Worm (Caenorhabditis elegans) whole organism, midembryonic: Measurements from ENCODE around the gene C18F10.7.

ENCODE experiments used
- cog-1 ChIP-seq: sonication (generic microtip); optimal IDR thresholded peaks from 2 replicates; lab custom pipeline; 2016; ENCODE audit warnings: missing genetic modification characterization, missing compliant biosample characterization
- flt-1 ChIP-seq: fragments of 200-800 bp; sonication (Bioruptor generic); IDR thresholded peaks from 2 replicates; pipeline ENCODE4 v1.3.6; 2022; ENCODE audit warnings: missing genetic modification characterization, missing compliant biosample characterization
- klf-2 ChIP-seq: fragments of 200-800 bp; sonication (Bioruptor generic); conservative IDR thresholded peaks from 2 replicates; pipeline ENCODE4 v1.3.6; 2022; ENCODE audit warnings: missing genetic modification reagents, missing genetic modification characterization, missing compliant biosample characterization
- med-1 ChIP-seq: sonication (generic microtip); optimal IDR thresholded peaks from 2 replicates; lab custom pipeline; 2017; ENCODE audit warnings: missing genetic modification characterization, mild to moderate bottlenecking, missing compliant biosample characterization, antibody characterized with exemption, missing genetic modification reagents; ENCODE audit not compliant: insufficient read depth
- ref-1 ChIP-seq: fragments of 200-800 bp; sonication (Bioruptor generic); conservative IDR thresholded peaks from 2 replicates; pipeline ENCODE4 v1.3.6; 2022; ENCODE audit warnings: missing genetic modification reagents, missing genetic modification characterization, missing compliant biosample characterization
- tab-1 ChIP-seq: fragments of 200-800 bp; sonication (Bioruptor generic); IDR thresholded peaks from 2 replicates; pipeline ENCODE4 v1.3.6; 2022; ENCODE audit warnings: missing genetic modification characterization, missing compliant biosample characterization
- ztf-23 ChIP-seq: fragments of 200-800 bp; sonication (Bioruptor generic); IDR thresholded peaks from 2 replicates; pipeline ENCODE4 v1.3.6; 2022; ENCODE audit warnings: missing genetic modification reagents, missing genetic modification characterization, missing compliant biosample characterization

- TF ChIP-seq ztf-23 (GFP tag; lab: Robert Waterston, UW) (no peak), ref-1 (GFP tag; lab: Robert Waterston, UW) (no peak), tab-1 (GFP tag; lab: Robert Waterston, UW) (no peak), cog-1 (tag; lab: Kevin White, UChicago) (no peak), med-1 (GFP tag; lab: Kevin White, UChicago) (no peak), klf-2 (GFP tag; lab: Robert Waterston, UW) (no peak), flt-1 (no peak)
Observed at ce11 chrIII:6283024-6283423, 4.9 kb upstream of the C18F10.7 start.
